Worm (Caenorhabditis elegans) whole organism, midembryonic: ENCODE measurements around the gene msp-10.

ENCODE experiments used
- T22C8.4 ChIP-seq: fragments of 200-800 bp; sonication (Bioruptor generic); IDR thresholded peaks from 2 replicates; pipeline ENCODE4 v1.3.6; 2022; ENCODE audit warnings: missing genetic modification characterization, missing compliant biosample characterization
- cog-1 ChIP-seq: sonication (generic microtip); optimal IDR thresholded peaks from 2 replicates; lab custom pipeline; 2016; ENCODE audit warnings: missing genetic modification characterization, missing compliant biosample characterization
- flt-1 ChIP-seq: fragments of 200-800 bp; sonication (Bioruptor generic); IDR thresholded peaks from 2 replicates; pipeline ENCODE4 v1.3.6; 2022; ENCODE audit warnings: missing genetic modification characterization, missing compliant biosample characterization
- klf-2 ChIP-seq: fragments of 200-800 bp; sonication (Bioruptor generic); conservative IDR thresholded peaks from 2 replicates; pipeline ENCODE4 v1.3.6; 2022; ENCODE audit warnings: missing genetic modification reagents, missing genetic modification characterization, missing compliant biosample characterization
- med-1 ChIP-seq: sonication (generic microtip); optimal IDR thresholded peaks from 2 replicates; lab custom pipeline; 2017; ENCODE audit warnings: missing genetic modification characterization, mild to moderate bottlenecking, missing compliant biosample characterization, antibody characterized with exemption, missing genetic modification reagents; ENCODE audit not compliant: insufficient read depth
- ref-1 ChIP-seq: fragments of 200-800 bp; sonication (Bioruptor generic); conservative IDR thresholded peaks from 2 replicates; pipeline ENCODE4 v1.3.6; 2022; ENCODE audit warnings: missing genetic modification reagents, missing genetic modification characterization, missing compliant biosample characterization
- tab-1 ChIP-seq: fragments of 200-800 bp; sonication (Bioruptor generic); IDR thresholded peaks from 2 replicates; pipeline ENCODE4 v1.3.6; 2022; ENCODE audit warnings: missing genetic modification characterization, missing compliant biosample characterization
- ztf-23 ChIP-seq: fragments of 200-800 bp; sonication (Bioruptor generic); IDR thresholded peaks from 2 replicates; pipeline ENCODE4 v1.3.6; 2022; ENCODE audit warnings: missing genetic modification reagents, missing genetic modification characterization, missing compliant biosample characterization
- ztf-29 ChIP-seq: fragments of 200-800 bp; sonication (Bioruptor generic); IDR thresholded peaks from 2 replicates; pipeline ENCODE4 v1.3.6; 2022; ENCODE audit warnings: missing genetic modification reagents, missing genetic modification characterization, missing compliant biosample characterization

DNA sequence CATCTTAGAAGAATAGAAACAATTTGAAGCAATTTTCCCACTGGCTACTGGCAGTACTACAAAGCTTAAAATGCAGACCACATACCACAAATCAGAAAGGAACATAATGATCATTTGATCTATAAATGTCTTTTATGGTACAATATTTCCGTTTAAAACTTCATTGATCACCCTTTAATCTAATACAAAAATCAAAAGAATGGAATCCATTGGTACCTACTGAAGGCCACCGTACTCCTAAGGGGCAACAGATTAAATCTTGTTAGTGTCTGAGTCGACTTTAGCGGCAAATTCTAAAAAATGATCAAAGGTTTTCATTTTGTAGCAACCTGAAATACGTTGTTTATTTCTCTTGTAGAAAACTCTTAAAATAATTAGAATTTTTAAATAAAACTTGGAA, 34.8 kb downstream of the msp-10 start:
- TF ChIP-seq ztf-29 (GFP tag; lab: Robert Waterston, UW) = no peak
- no peak for TF ChIP-seq flt-1 (GFP tag; lab: Robert Waterston, UW)
- no peak for TF ChIP-seq ref-1 (GFP tag; lab: Robert Waterston, UW)
- TF ChIP-seq ztf-23 (GFP tag; lab: Robert Waterston, UW) = no peak
- TF ChIP-seq cog-1 = no peak
- no peak for TF ChIP-seq med-1 (GFP tag; lab: Kevin White, UChicago)
- no peak for TF ChIP-seq klf-2 (GFP tag; lab: Robert Waterston, UW)
- TF ChIP-seq T22C8.4 (GFP tag; lab: Robert Waterston, UW) = no peak
- no peak for TF ChIP-seq tab-1 (GFP tag; lab: Robert Waterston, UW)
